Worm (Caenorhabditis elegans) whole organism, L4/young adult: ENCODE results near the gene F32D1.11.

Experiments
- W03F9.2 ChIP-seq: fragments of 150-350 bp; optimal IDR thresholded peaks from 2 replicates; lab custom pipeline; 2014; ENCODE audit warnings: missing biosample characterization, missing genetic modification characterization
- dao-5 ChIP-seq: sonication (generic microtip); optimal IDR thresholded peaks from 2 replicates; lab custom pipeline; 2016; ENCODE audit warnings: missing genotype, missing genetic modification characterization, moderate library complexity, missing compliant biosample characterization
- him-1 ChIP-seq: sonication (generic microtip); optimal IDR thresholded peaks from 2 replicates; lab custom pipeline; 2016; ENCODE audit warnings: missing genotype, missing genetic modification reagents, missing genetic modification characterization, missing compliant biosample characterization

ce11 chrV:4387916-4388315, 21.6 kb upstream of the F32D1.11 start:
- TF ChIP-seq him-1 (tag; lab: Kevin White, UChicago) (no peak), W03F9.2 (no peak), dao-5 (tag; lab: Kevin White, UChicago) (no peak)
